Fruit fly (Drosophila melanogaster) whole organism, embryonic: ENCODE results near the gene CG42781.

Experiments
- Bteb2 ChIP-seq: fragments of 200-800 bp; sonication (Bioruptor generic); optimal IDR thresholded peaks from 2 replicates; lab custom pipeline; 2016; ENCODE audit warnings: missing biosample characterization, missing genetic modification characterization
- CG10565 ChIP-seq: fragments of 200-800 bp; sonication (Bioruptor generic); optimal IDR thresholded peaks from 3 replicates; lab custom pipeline; 2016; ENCODE audit warnings: missing biosample characterization, mild to moderate bottlenecking, missing genetic modification characterization
- CG11456 ChIP-seq: fragments of 200-800 bp; sonication (Bioruptor generic); IDR thresholded peaks from 3 replicates; pipeline ENCODE4 v1.3.6; 2022; ENCODE audit warnings: missing biosample characterization, missing genetic modification characterization
- CG11560 ChIP-seq: fragments of 200-800 bp; sonication (Bioruptor generic); IDR thresholded peaks from 3 replicates; pipeline ENCODE4 v1.3.6; 2022; ENCODE audit warnings: missing biosample characterization, missing genetic modification characterization
- CG11696 ChIP-seq: fragments of 200-800 bp; sonication (Bioruptor generic); IDR thresholded peaks from 2 replicates; pipeline ENCODE4 v1.3.6; 2022; ENCODE audit warnings: missing biosample characterization, missing genetic modification characterization
- CG11723 ChIP-seq: fragments of 200-800 bp; sonication (Bioruptor generic); optimal IDR thresholded peaks from 2 replicates; lab custom pipeline; 2017; ENCODE audit warnings: missing biosample characterization, mild to moderate bottlenecking, missing genetic modification characterization
- CG12299 ChIP-seq: fragments of 200-800 bp; sonication (Bioruptor generic); optimal IDR thresholded peaks from 2 replicates; lab custom pipeline; 2018; ENCODE audit warnings: missing biosample characterization, mild to moderate bottlenecking, missing genetic modification characterization
- CG15011 ChIP-seq: fragments of 200-800 bp; sonication (Bioruptor generic); optimal IDR thresholded peaks from 3 replicates; lab custom pipeline; 2018; ENCODE audit warnings: missing biosample characterization, mild to moderate bottlenecking, missing genetic modification characterization
- CG1832 ChIP-seq: fragments of 200-800 bp; sonication (Bioruptor generic); optimal IDR thresholded peaks from 2 replicates; lab custom pipeline; 2017; ENCODE audit warnings: missing biosample characterization, mild to moderate bottlenecking, missing genetic modification characterization, inconsistent platforms
- CG2202 ChIP-seq: fragments of 200-800 bp; sonication (Bioruptor generic); optimal IDR thresholded peaks from 2 replicates; lab custom pipeline; 2018; ENCODE audit warnings: missing biosample characterization, mild to moderate bottlenecking, missing genetic modification characterization
- CG32767 ChIP-seq: fragments of 200-800 bp; sonication (Bioruptor generic); IDR thresholded peaks from 2 replicates; pipeline ENCODE4 v1.3.6; 2022; ENCODE audit warnings: missing biosample characterization, missing genetic modification characterization
- CG3995 ChIP-seq: fragments of 200-800 bp; sonication (Bioruptor generic); optimal IDR thresholded peaks from 3 replicates; lab custom pipeline; 2016; ENCODE audit warnings: missing biosample characterization, missing genetic modification characterization
- CG42726 ChIP-seq: fragments of 200-800 bp; sonication (Bioruptor generic); IDR thresholded peaks from 2 replicates; pipeline ENCODE4 v1.3.6; 2022; ENCODE audit warnings: missing biosample characterization, missing genetic modification characterization; ENCODE audit not compliant: partially characterized antibody
- CG4404 ChIP-seq: fragments of 200-800 bp; sonication (Bioruptor generic); IDR thresholded peaks from 2 replicates; pipeline ENCODE4 v1.3.6; 2022; ENCODE audit warnings: missing biosample characterization, missing genetic modification characterization
- CG4617 ChIP-seq: fragments of 200-800 bp; sonication (Bioruptor generic); optimal IDR thresholded peaks from 3 replicates; lab custom pipeline; 2016; ENCODE audit warnings: missing biosample characterization, missing genetic modification characterization, borderline replicate concordance
- CG7745 ChIP-seq: fragments of 200-800 bp; sonication (Bioruptor generic); optimal IDR thresholded peaks from 2 replicates; lab custom pipeline; 2018; ENCODE audit warnings: missing biosample characterization, mild to moderate bottlenecking, missing genetic modification characterization, moderate library complexity
- CG8478 ChIP-seq: fragments of >200 bp; optimal IDR thresholded peaks from 2 replicates; lab custom pipeline; 2018
- CG8765 ChIP-seq: fragments of 200-800 bp; sonication (Bioruptor generic); IDR thresholded peaks from 2 replicates; pipeline ENCODE4 v1.3.6; 2022; ENCODE audit warnings: missing biosample characterization, missing genetic modification characterization
- CG8944 ChIP-seq: fragments of 200-800 bp; sonication (Bioruptor generic); optimal IDR thresholded peaks from 3 replicates; lab custom pipeline; 2016; ENCODE audit warnings: missing biosample characterization, missing genetic modification characterization
- CG9797 ChIP-seq: fragments of 200-800 bp; sonication (Bioruptor generic); optimal IDR thresholded peaks from 3 replicates; lab custom pipeline; 2018; ENCODE audit warnings: missing biosample characterization, mild to moderate bottlenecking, missing genetic modification characterization
- CG9817 ChIP-seq: fragments of 200-800 bp; sonication (Bioruptor generic); optimal IDR thresholded peaks from 2 replicates; lab custom pipeline; 2018; ENCODE audit warnings: missing biosample characterization, mild to moderate bottlenecking, missing genetic modification characterization, moderate library complexity
- Dad ChIP-seq: fragments of 200-800 bp; sonication (Bioruptor generic); optimal IDR thresholded peaks from 3 replicates; lab custom pipeline; 2016; ENCODE audit warnings: missing biosample characterization, missing genetic modification characterization
- Dbx ChIP-seq: fragments of 200-800 bp; sonication (Bioruptor generic); IDR thresholded peaks from 3 replicates; pipeline ENCODE4 v1.3.6; 2022; ENCODE audit warnings: missing biosample characterization, missing genetic modification characterization
- Hr78 ChIP-seq, 2 experiments: fragments of 200-800 bp in 1 of 2; fragments of >200 bp in 1 of 2; sonication (Bioruptor generic) in 1 of 2; optimal IDR thresholded peaks; 2 replicates each; lab custom pipeline; 2017 to 2019; ENCODE audit warnings: missing biosample characterization in 2 of 2, missing genetic modification characterization in 2 of 2, mild to moderate bottlenecking in 1 of 2, moderate library complexity in 1 of 2
- Jarid2 ChIP-seq: fragments of 200-800 bp; sonication (Bioruptor generic); optimal IDR thresholded peaks from 3 replicates; lab custom pipeline; 2017; ENCODE audit warnings: mild to moderate bottlenecking, missing biosample characterization, missing genetic modification reagents, missing genetic modification characterization
- Oli ChIP-seq: fragments of 200-800 bp; sonication (Bioruptor generic); optimal IDR thresholded peaks from 2 replicates; lab custom pipeline; 2018; ENCODE audit warnings: missing biosample characterization, mild to moderate bottlenecking, missing genetic modification characterization, moderate library complexity
- Sry-δ ChIP-seq: fragments of 200-800 bp; sonication (Bioruptor generic); optimal IDR thresholded peaks from 2 replicates; lab custom pipeline; 2016; ENCODE audit warnings: missing biosample characterization, missing genetic modification characterization
- Trl ChIP-seq, 3 experiments: fragments of >200 bp in 2 of 3; fragments of 200-800 bp in 1 of 3; sonication (Bioruptor generic) in 1 of 3; optimal IDR thresholded peaks; 2 replicates in 1 of 3; 3 replicates in 2 of 3; lab custom pipeline; 2016 to 2017; ENCODE audit warnings: missing biosample characterization in 1 of 3, missing genetic modification characterization in 1 of 3
- Xrp1 ChIP-seq: fragments of 200-800 bp; sonication (Bioruptor generic); IDR thresholded peaks from 2 replicates; pipeline ENCODE4 v1.3.6; 2022; ENCODE audit warnings: missing biosample characterization, missing genetic modification characterization
- ap ChIP-seq: fragments of 200-800 bp; sonication (Bioruptor generic); IDR thresholded peaks from 2 replicates; pipeline ENCODE4 v1.3.6; 2022; ENCODE audit warnings: missing biosample characterization, missing genetic modification characterization
- ash1 ChIP-seq: fragments of 200-800 bp; sonication (Bioruptor generic); optimal IDR thresholded peaks from 2 replicates; lab custom pipeline; 2018; ENCODE audit warnings: missing biosample characterization, mild to moderate bottlenecking, missing genetic modification characterization
- bab2 ChIP-seq: fragments of 200-800 bp; sonication (Bioruptor generic); optimal IDR thresholded peaks from 2 replicates; lab custom pipeline; 2016; ENCODE audit warnings: missing biosample characterization, missing genetic modification characterization
- bcd ChIP-seq: fragments of 200-800 bp; sonication (Bioruptor generic); optimal IDR thresholded peaks from 2 replicates; lab custom pipeline; 2017; ENCODE audit warnings: missing biosample characterization, mild to moderate bottlenecking, missing genetic modification characterization
- bigmax ChIP-seq: fragments of 200-800 bp; sonication (Bioruptor generic); optimal IDR thresholded peaks from 2 replicates; lab custom pipeline; 2018; ENCODE audit warnings: missing biosample characterization, mild to moderate bottlenecking, missing genetic modification characterization
- cad ChIP-seq: fragments of >200 bp; optimal IDR thresholded peaks from 2 replicates; lab custom pipeline; 2017; ENCODE audit warnings: missing biosample characterization, missing genetic modification characterization
- exex ChIP-seq: fragments of 200-800 bp; sonication (Bioruptor generic); optimal IDR thresholded peaks from 4 replicates; lab custom pipeline; 2018; ENCODE audit warnings: missing biosample characterization, mild to moderate bottlenecking, missing genetic modification characterization, moderate library complexity
- kah ChIP-seq: fragments of 200-800 bp; sonication (Bioruptor generic); optimal IDR thresholded peaks from 2 replicates; lab custom pipeline; 2018; ENCODE audit warnings: missing biosample characterization, mild to moderate bottlenecking, missing genetic modification characterization
- lmd ChIP-seq: fragments of 200-800 bp; sonication (Bioruptor generic); IDR thresholded peaks from 2 replicates; pipeline ENCODE4 v1.3.6; 2022; ENCODE audit warnings: missing biosample characterization, missing genetic modification characterization
- lola ChIP-seq, 3 experiments: fragments of >200 bp in 2 of 3; fragments of 200-800 bp in 1 of 3; sonication (Bioruptor generic) in 1 of 3; optimal IDR thresholded peaks; 2 replicates each; lab custom pipeline; 2017 to 2019; ENCODE audit warnings: missing biosample characterization in 3 of 3, missing genetic modification characterization in 3 of 3, mild to moderate bottlenecking in 1 of 3, moderate library complexity in 1 of 3
- lov ChIP-seq, 2 experiments: fragments of 200-800 bp in 1 of 2; fragments of >200 bp in 1 of 2; sonication (Bioruptor generic) in 1 of 2; IDR thresholded peaks in 1 of 2; optimal IDR thresholded peaks in 1 of 2; 2 replicates in 1 of 2; 3 replicates in 1 of 2; pipeline versions ENCODE4 v1.3.6 to Lab custom; 2017 to 2022; ENCODE audit warnings: missing biosample characterization in 1 of 2, missing genetic modification characterization in 1 of 2
- pan ChIP-seq, 4 experiments: fragments of >200 bp in 3 of 4; fragments of 200-800 bp in 1 of 4; sonication (Bioruptor generic) in 1 of 4; optimal IDR thresholded peaks in 3 of 4; IDR thresholded peaks in 1 of 4; 2 replicates each; pipeline versions ENCODE4 v1.3.6 to Lab custom; 2017 to 2022; ENCODE audit warnings: missing biosample characterization in 2 of 4, missing genetic modification characterization in 2 of 4, mixed read lengths in 1 of 4
- peb ChIP-seq: fragments of 200-800 bp; sonication (Bioruptor generic); IDR thresholded peaks from 2 replicates; pipeline ENCODE4 v1.3.6; 2022; ENCODE audit warnings: missing biosample characterization, missing genetic modification characterization
- pum ChIP-seq: fragments of 200-800 bp; sonication (Bioruptor generic); optimal IDR thresholded peaks from 2 replicates; lab custom pipeline; 2016; ENCODE audit warnings: missing biosample characterization, missing genetic modification characterization
- salm ChIP-seq: fragments of 200-800 bp; sonication (Bioruptor generic); optimal IDR thresholded peaks from 2 replicates; lab custom pipeline; 2018; ENCODE audit warnings: missing biosample characterization, mild to moderate bottlenecking, missing genetic modification characterization
- sisA ChIP-seq: fragments of 200-800 bp; sonication (Bioruptor generic); IDR thresholded peaks from 2 replicates; pipeline ENCODE4 v1.3.6; 2022; ENCODE audit warnings: missing biosample characterization, missing genetic modification characterization
- slou ChIP-seq: fragments of 200-800 bp; sonication (Bioruptor generic); optimal IDR thresholded peaks from 3 replicates; lab custom pipeline; 2016; ENCODE audit warnings: missing biosample characterization, missing genetic modification characterization
- sug ChIP-seq: fragments of 200-800 bp; optimal IDR thresholded peaks from 2 replicates; lab custom pipeline; 2019; ENCODE audit warnings: missing biosample characterization, mild to moderate bottlenecking, missing genetic modification characterization, moderate library complexity
- usp ChIP-seq: fragments of >200 bp; optimal IDR thresholded peaks from 2 replicates; lab custom pipeline; 2017; ENCODE audit warnings: missing biosample characterization, missing genetic modification characterization

CG42781 gene

DNA sequence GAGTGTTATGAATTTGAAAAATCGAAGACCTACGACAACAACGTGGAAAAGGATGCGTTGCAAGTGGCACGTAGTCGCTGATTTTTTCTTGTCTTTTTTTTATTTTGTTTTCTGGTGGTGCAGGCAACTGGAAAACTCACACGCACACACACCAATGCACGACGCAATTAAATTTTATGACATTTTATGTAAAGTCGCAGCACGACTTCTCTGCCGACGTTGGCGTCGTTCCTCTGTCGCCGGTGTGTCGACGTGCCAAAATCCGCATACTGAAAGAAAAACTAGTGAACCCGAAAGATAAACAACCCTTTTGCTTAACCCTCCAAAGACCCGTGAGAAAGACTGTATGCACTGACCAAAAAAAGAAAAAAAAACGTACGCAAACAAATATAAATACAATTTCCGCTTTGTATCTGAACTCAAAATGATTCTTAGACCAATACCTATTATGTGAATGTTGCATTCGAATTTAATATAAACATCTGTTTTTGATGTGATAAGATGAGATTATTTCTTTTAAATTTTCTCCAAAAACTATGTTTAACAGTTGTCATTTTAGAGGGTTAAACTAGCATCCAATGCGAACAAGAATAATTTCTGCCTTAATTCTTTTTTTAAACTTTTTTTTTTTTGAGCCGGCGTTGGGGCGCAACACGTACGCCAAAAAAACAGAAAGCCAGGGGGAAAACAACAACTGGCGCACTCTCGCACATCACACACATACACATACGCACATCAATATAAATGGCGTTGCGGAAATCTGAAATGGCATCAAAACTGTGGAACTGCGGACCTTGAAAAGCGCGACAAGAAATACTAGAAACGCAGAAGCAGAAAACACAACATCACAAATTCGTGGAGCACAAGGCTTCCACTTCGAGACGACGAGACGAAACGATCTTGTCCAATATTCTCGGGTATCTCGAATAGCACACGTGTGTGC is 48.7 kb downstream of the CG42781 start (continued):
- TF ChIP-seq CG3995 (GFP tag; lab: Kevin White, UChicago) (no peak), sug (no peak), CG32767 (no peak), bab2 (GFP tag; lab: Kevin White, UChicago) (peak; percentile 64), lola (GFP tag; optimal IDR thresholded peaks at IDR 0.05; lab: Kevin White, UChicago) (no peak), Trl (optimal IDR thresholded peaks at IDR 0.05; lab: Kevin White, UChicago) (no peak), Trl (GFP tag; optimal IDR thresholded peaks at IDR 0.05; lab: Kevin White, UChicago) (peak; percentile 28), ap (GFP tag; lab: Robert Waterston, UW) (no peak), CG9817 (tag; lab: Kevin White, UChicago) (peak; percentile 53), Xrp1 (GFP tag; lab: Robert Waterston, UW) (peak; percentile 23; the same call in 1 of the 2 replicates), lmd (peak; percentile 5), Dad (GFP tag; lab: Kevin White, UChicago) (no peak), bcd (peak; percentile 37), ash1 (GFP tag; lab: Kevin White, UChicago) (no peak), kah (GFP tag; lab: Kevin White, UChicago) (no peak), pum (GFP tag; lab: Kevin White, UChicago) (peak; percentile 5), CG10565 (GFP tag; lab: Kevin White, UChicago) (no peak), Sry-δ (GFP tag; lab: Kevin White, UChicago) (no peak), usp (no peak), salm (tag; lab: Kevin White, UChicago) (no peak), CG42726 (GFP tag; lab: Robert Waterston, UW) (no peak), CG2202 (no peak), CG8765 (GFP tag; lab: Robert Waterston, UW) (no peak), CG11696 (GFP tag; lab: Robert Waterston, UW) (no peak), pan (optimal IDR thresholded peaks at IDR 0.05; lab: Kevin White, UChicago) (no peak), pan (GFP tag; optimal IDR thresholded peaks at IDR 0.05 in 1 of 2, IDR thresholded peaks at IDR 0.05 in 1 of 2) (peak in 1 of 2 experiments; percentile 30), CG7745 (tag; lab: Kevin White, UChicago) (no peak), CG11560 (tag; lab: Robert Waterston, UW) (no peak), CG9797 (GFP tag; lab: Kevin White, UChicago) (no peak), Dbx (GFP tag; lab: Robert Waterston, UW) (peak; percentile 54; the same call in 2 of the 3 replicates), CG8944 (GFP tag; lab: Kevin White, UChicago) (peak; percentile 31), cad (GFP tag; lab: Kevin White, UChicago) (peak; percentile 74), lov (optimal IDR thresholded peaks at IDR 0.05; lab: Kevin White, UChicago) (no peak), lov (GFP tag; IDR thresholded peaks at IDR 0.05; lab: Robert Waterston, UW) (no peak), bigmax (no peak), CG11456 (GFP tag; lab: Robert Waterston, UW) (no peak), peb (GFP tag; lab: Robert Waterston, UW) (no peak), CG4404 (GFP tag; lab: Robert Waterston, UW) (no peak), CG15011 (peak; percentile 11), CG12299 (tag; lab: Kevin White, UChicago) (no peak), sisA (GFP tag; lab: Robert Waterston, UW) (no peak), Hr78 (GFP tag; optimal IDR thresholded peaks at IDR 0.05; lab: Kevin White, UChicago) (no peak), CG4617 (no peak), Oli (tag; lab: Kevin White, UChicago) (no peak), Jarid2 (no peak), CG11723 (GFP tag; lab: Kevin White, UChicago) (no peak), slou (peak; percentile 61), Bteb2 (peak; percentile 72), CG1832 (GFP tag; lab: Kevin White, UChicago) (no peak), CG8478 (lab: Kevin White, UChicago) (no peak), exex (tag; lab: Kevin White, UChicago) (no peak)
